Fruit fly (Drosophila melanogaster) whole organism, wandering third instar larva: ENCODE data around the gene TTLL4A.

Experiments
- Abd-B ChIP-seq: fragments of >200 bp; optimal IDR thresholded peaks from 2 replicates; lab custom pipeline; 2017; ENCODE audit warnings: missing biosample characterization, missing genetic modification characterization
- CG32264 ChIP-seq: fragments of 200-800 bp; sonication (Bioruptor generic); optimal IDR thresholded peaks from 2 replicates; lab custom pipeline; 2016; ENCODE audit warnings: missing biosample characterization, missing genetic modification characterization
- CG9705 ChIP-seq: fragments of 200-800 bp; sonication (Bioruptor generic); optimal IDR thresholded peaks from 2 replicates; lab custom pipeline; 2018; ENCODE audit warnings: missing biosample characterization, mild to moderate bottlenecking, missing genetic modification characterization
- CrebA ChIP-seq: fragments of 200-800 bp; sonication (Bioruptor generic); optimal IDR thresholded peaks from 2 replicates; lab custom pipeline; 2016; ENCODE audit warnings: missing biosample characterization, mild to moderate bottlenecking, missing genetic modification characterization, borderline replicate concordance
- Dfd ChIP-seq: fragments of >200 bp; optimal IDR thresholded peaks from 2 replicates; lab custom pipeline; 2017; ENCODE audit warnings: missing biosample characterization, missing genetic modification characterization
- Dif ChIP-seq: fragments of 200-275, 200-300 bp; sonication (Bioruptor generic); optimal IDR thresholded peaks from 2 replicates; lab custom pipeline; 2018; ENCODE audit warnings: missing biosample characterization, missing genetic modification characterization; ENCODE audit not compliant: partially characterized antibody
- GATAd ChIP-seq: sonication (Bioruptor generic); optimal IDR thresholded peaks from 2 replicates; lab custom pipeline; 2016; ENCODE audit warnings: missing biosample characterization, missing genetic modification characterization
- HLH106 ChIP-seq: fragments of 200-800 bp; optimal IDR thresholded peaks from 3 replicates; lab custom pipeline; 2019; ENCODE audit warnings: missing biosample characterization, mild to moderate bottlenecking, missing genetic modification characterization, moderate library complexity
- Hnf4 ChIP-seq: fragments of 200-800 bp; sonication (Bioruptor generic); optimal IDR thresholded peaks from 2 replicates; lab custom pipeline; 2016; ENCODE audit warnings: missing biosample characterization, mild to moderate bottlenecking, missing genetic modification characterization
- Hr78 ChIP-seq: fragments of >200 bp; optimal IDR thresholded peaks from 2 replicates; lab custom pipeline; 2017; ENCODE audit warnings: missing biosample characterization, missing genetic modification characterization
- Hr83 ChIP-seq: fragments of 200-300 bp; sonication (Bioruptor generic); optimal IDR thresholded peaks from 2 replicates; lab custom pipeline; 2016; ENCODE audit warnings: missing biosample characterization, mild to moderate bottlenecking, missing genetic modification characterization, moderate library complexity; ENCODE audit not compliant: poor library complexity, severe bottlenecking
- Jra ChIP-seq: sonication (Bioruptor generic); optimal IDR thresholded peaks from 2 replicates; lab custom pipeline; 2016; ENCODE audit warnings: missing biosample characterization, missing genetic modification characterization
- Mio ChIP-seq: sonication (Bioruptor generic); optimal IDR thresholded peaks from 2 replicates; lab custom pipeline; 2016; ENCODE audit warnings: missing biosample characterization, missing genetic modification characterization
- Myc ChIP-seq: fragments of >200 bp; optimal IDR thresholded peaks from 2 replicates; lab custom pipeline; 2017
- N ChIP-seq: fragments of >200 bp; optimal IDR thresholded peaks from 2 replicates; lab custom pipeline; 2018; ENCODE audit warnings: missing biosample characterization, missing external identifiers, missing genetic modification characterization
- OdsH ChIP-seq: fragments of 200-800 bp; sonication (Bioruptor generic); optimal IDR thresholded peaks from 2 replicates; lab custom pipeline; 2016; ENCODE audit warnings: missing biosample characterization, mild to moderate bottlenecking, missing genetic modification characterization
- Rel ChIP-seq, 2 experiments: fragments of 200-800 bp; sonication (Bioruptor generic) in 1 of 2; optimal IDR thresholded peaks; 2 replicates in 1 of 2; 3 replicates in 1 of 2; lab custom pipeline; 2016 to 2019; ENCODE audit warnings: mild to moderate bottlenecking in 2 of 2, missing biosample characterization in 2 of 2, missing genetic modification characterization in 2 of 2, moderate library complexity in 1 of 2
- Sp1 ChIP-seq: fragments of 200-800 bp; sonication (Bioruptor generic); optimal IDR thresholded peaks from 3 replicates; lab custom pipeline; 2019; ENCODE audit warnings: missing biosample characterization, mild to moderate bottlenecking, missing genetic modification characterization, moderate library complexity
- Vsx2 ChIP-seq: fragments of 200-300, 225-300 bp; sonication (Bioruptor generic); optimal IDR thresholded peaks from 2 replicates; lab custom pipeline; 2018; ENCODE audit warnings: missing biosample characterization, missing genetic modification characterization; ENCODE audit not compliant: partially characterized antibody
- br ChIP-seq: fragments of 200-800 bp; sonication (Bioruptor generic); optimal IDR thresholded peaks from 2 replicates; lab custom pipeline; 2016; ENCODE audit warnings: missing biosample characterization, missing genetic modification characterization
- brk ChIP-seq: fragments of 200-800 bp; sonication (Bioruptor generic); optimal IDR thresholded peaks from 2 replicates; lab custom pipeline; 2016; ENCODE audit warnings: missing biosample characterization, mild to moderate bottlenecking, missing genetic modification characterization
- dl ChIP-seq, 2 experiments: fragments of 175-275, 200-275 bp in 1 of 2; fragments of 200-275 bp in 1 of 2; sonication (Bioruptor generic); optimal IDR thresholded peaks; lab custom pipeline; 2018; ENCODE audit warnings: mild to moderate bottlenecking in 2 of 2, missing biosample characterization in 2 of 2, missing genetic modification characterization in 2 of 2, moderate library complexity in 2 of 2; ENCODE audit not compliant: partially characterized antibody in 2 of 2, insufficient read depth in 1 of 2
- dmrt93B ChIP-seq: fragments of 200-800 bp; sonication (Bioruptor generic); optimal IDR thresholded peaks from 2 replicates; lab custom pipeline; 2018; ENCODE audit warnings: missing biosample characterization, mild to moderate bottlenecking, missing genetic modification characterization
- dsf ChIP-seq: sonication (Bioruptor generic); optimal IDR thresholded peaks from 2 replicates; lab custom pipeline; 2016; ENCODE audit warnings: missing biosample characterization, missing genetic modification characterization, borderline replicate concordance
- ey ChIP-seq: fragments of 200-800 bp; sonication (Bioruptor generic); optimal IDR thresholded peaks from 2 replicates; lab custom pipeline; 2016; ENCODE audit warnings: missing biosample characterization, missing genetic modification characterization
- foxo ChIP-seq, 2 experiments: fragments of 200-800 bp; sonication (Bioruptor generic); optimal IDR thresholded peaks; 2 replicates in 1 of 2; 3 replicates in 1 of 2; lab custom pipeline; 2016 to 2017; ENCODE audit warnings: missing biosample characterization in 2 of 2, missing genetic modification characterization in 2 of 2
- fru ChIP-seq: fragments of 200-800 bp; sonication (Bioruptor generic); optimal IDR thresholded peaks from 3 replicates; lab custom pipeline; 2016; ENCODE audit warnings: missing biosample characterization, mild to moderate bottlenecking, missing genetic modification characterization
- h ChIP-seq: fragments of 200-800 bp; sonication (Bioruptor generic); optimal IDR thresholded peaks from 3 replicates; lab custom pipeline; 2016; ENCODE audit warnings: missing biosample characterization, mild to moderate bottlenecking, missing genetic modification characterization
- jim ChIP-seq: fragments of 175-275, 200-325 bp; sonication (Bioruptor generic); optimal IDR thresholded peaks from 2 replicates; lab custom pipeline; 2016; ENCODE audit warnings: missing biosample characterization, mild to moderate bottlenecking, missing genetic modification characterization
- lola ChIP-seq: fragments of >200 bp; optimal IDR thresholded peaks from 2 replicates; lab custom pipeline; 2017; ENCODE audit warnings: missing biosample characterization, missing genetic modification characterization
- pan ChIP-seq: fragments of >200 bp; optimal IDR thresholded peaks from 2 replicates; lab custom pipeline; 2017
- psq ChIP-seq: fragments of 200-800 bp; sonication (Bioruptor generic); optimal IDR thresholded peaks from 3 replicates; lab custom pipeline; 2017; ENCODE audit warnings: missing biosample characterization, mild to moderate bottlenecking, missing genetic modification characterization, moderate library complexity
- rgr ChIP-seq: fragments of 200-800 bp; sonication (Bioruptor generic); optimal IDR thresholded peaks from 3 replicates; lab custom pipeline; 2016; ENCODE audit warnings: missing biosample characterization, mild to moderate bottlenecking, missing genetic modification characterization
- sage ChIP-seq: fragments of 200-800 bp; sonication (Bioruptor generic); optimal IDR thresholded peaks from 2 replicates; lab custom pipeline; 2016; ENCODE audit warnings: missing biosample characterization, mild to moderate bottlenecking, missing genetic modification characterization
- sv ChIP-seq: fragments of 200-800 bp; sonication (Bioruptor generic); optimal IDR thresholded peaks from 3 replicates; lab custom pipeline; 2016; ENCODE audit warnings: missing biosample characterization, missing genetic modification characterization
- tai ChIP-seq: sonication (Bioruptor generic); optimal IDR thresholded peaks from 2 replicates; lab custom pipeline; 2016; ENCODE audit warnings: missing biosample characterization, missing genetic modification characterization
- usp ChIP-seq: fragments of >200 bp; optimal IDR thresholded peaks from 2 replicates; lab custom pipeline; 2017; ENCODE audit warnings: missing biosample characterization, missing genetic modification characterization
- woc ChIP-seq: sonication (Bioruptor generic); optimal IDR thresholded peaks from 2 replicates; lab custom pipeline; 2016; ENCODE audit warnings: missing biosample characterization, mild to moderate bottlenecking, missing genetic modification characterization

The TTLL4A gene

dm6 chr2L:10987370-10987853, 1.8 kb upstream of the TTLL4A start, which contains the start of the genes piwi and CG12253 (continued):
- TF ChIP-seq br (GFP tag; lab: Kevin White, UChicago) (no peak), OdsH (peak; percentile 50)

- TF ChIP-seq ey (GFP tag; lab: Kevin White, UChicago): no peak
- TF ChIP-seq, all 38 proteins: peak for 0
These were observed 1.2 kb upstream of the TTLL4A start for dm6 chr2L:10988026-10988425.

dm6 chr2L:11001376-11002122, 12.3 kb downstream of the TTLL4A start, which contains the start of the genes aub and lectin-33A:
TSS of gene aub (minus strand) at chr2L:11001476.
TSS of gene lectin-33A (plus strand) at chr2L:11002072.
- TF ChIP-seq GATAd (no peak), ey (GFP tag; lab: Kevin White, UChicago) (no peak), psq (no peak), h (GFP tag; lab: Kevin White, UChicago) (no peak), Vsx2 (GFP tag; lab: Kevin White, UChicago) (no peak), Rel (GFP tag; optimal IDR thresholded peaks at IDR 0.05; lab: Kevin White, UChicago) (no peak), Rel (tag; optimal IDR thresholded peaks at IDR 0.05; lab: Kevin White, UChicago) (no peak), dl (GFP tag; optimal IDR thresholded peaks at IDR 0.05; lab: Kevin White, UChicago; ENCODE audit: insufficient read depth in 1 of 2, partially characterized antibody in 2 of 2) (no peak), usp (GFP tag; lab: Kevin White, UChicago) (no peak), Dif (no peak), Myc (lab: Kevin White, UChicago) (no peak), Sp1 (GFP tag; lab: Kevin White, UChicago) (no peak), sv (GFP tag; lab: Kevin White, UChicago) (no peak), pan (lab: Kevin White, UChicago) (no peak), CG9705 (no peak), Hnf4 (GFP tag; lab: Kevin White, UChicago) (no peak), woc (GFP tag; lab: Kevin White, UChicago) (no peak), HLH106 (tag; lab: Kevin White, UChicago) (no peak), Dfd (no peak), lola (GFP tag; lab: Kevin White, UChicago) (no peak), br (GFP tag; lab: Kevin White, UChicago) (no peak)

dm6 chr2L:11003925-11004673, 14.9 kb downstream of the TTLL4A start, which contains the start of gene RpL9:
TSS of gene RpL9 (minus strand) at chr2L:11004189.
- TF ChIP-seq rgr (GFP tag; lab: Kevin White, UChicago) (no peak), dsf (GFP tag; lab: Kevin White, UChicago) (no peak), Vsx2 (GFP tag; lab: Kevin White, UChicago) (no peak), jim (GFP tag; lab: Kevin White, UChicago) (no peak), sage (GFP tag; lab: Kevin White, UChicago) (no peak), CG32264 (no peak), Hr78 (GFP tag; lab: Kevin White, UChicago) (no peak), psq (peak; percentile 32), Sp1 (GFP tag; lab: Kevin White, UChicago) (peak; percentile 80), Myc (lab: Kevin White, UChicago) (peak; percentile 59), pan (lab: Kevin White, UChicago) (no peak), dmrt93B (GFP tag; lab: Kevin White, UChicago) (peak; percentile 60), CG9705 (peak; percentile 52), GATAd (no peak), Jra (GFP tag; lab: Kevin White, UChicago) (peak; percentile 19), h (GFP tag; lab: Kevin White, UChicago) (peak; percentile 62), brk (GFP tag; lab: Kevin White, UChicago) (no peak), Mio (GFP tag; lab: Kevin White, UChicago) (no peak), foxo (GFP tag; optimal IDR thresholded peaks at IDR 0.05; lab: Kevin White, UChicago) (no peak), dl (GFP tag; optimal IDR thresholded peaks at IDR 0.05; lab: Kevin White, UChicago; ENCODE audit: insufficient read depth in 1 of 2, partially characterized antibody in 2 of 2) (no peak), sv (GFP tag; lab: Kevin White, UChicago) (no peak), fru (GFP tag; lab: Kevin White, UChicago) (no peak), N (GFP tag; lab: Kevin White, UChicago) (no peak), ey (GFP tag; lab: Kevin White, UChicago) (peak; percentile 4), Hr83 (GFP tag; lab: Kevin White, UChicago) (peak; percentile 87), lola (GFP tag; lab: Kevin White, UChicago) (no peak), woc (GFP tag; lab: Kevin White, UChicago) (no peak), tai (GFP tag; lab: Kevin White, UChicago) (no peak), Dfd (no peak), HLH106 (tag; lab: Kevin White, UChicago) (no peak), Dif (no peak), Hnf4 (GFP tag; lab: Kevin White, UChicago) (peak; percentile 22), CrebA (GFP tag; lab: Kevin White, UChicago) (no peak), OdsH (peak; percentile 46), Abd-B (no peak)
